Fruit fly (Drosophila melanogaster): ENCODE results near the gene CG15247.

DNA sequence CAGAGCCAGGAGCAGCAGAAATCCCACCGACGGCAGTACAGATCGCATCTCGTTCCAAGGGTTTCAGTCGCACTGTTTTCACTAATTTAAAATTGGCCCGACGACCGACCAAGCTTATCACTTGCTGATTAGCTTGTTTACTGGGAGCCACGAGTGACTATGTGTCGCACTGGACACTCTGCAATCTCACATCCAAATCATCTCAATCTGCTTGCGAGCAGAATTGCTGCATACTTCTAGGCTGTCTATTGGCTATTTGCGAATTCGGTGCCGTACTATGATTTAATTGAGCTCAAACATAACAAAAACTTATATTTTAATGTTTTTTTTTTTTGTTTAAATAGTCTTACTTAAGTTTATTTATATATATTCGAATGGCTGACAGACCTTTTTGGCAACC is 2.6 kb downstream of the CG15247 start, which contains the start of gene CG32695:
- no peak for TF ChIP-seq CG5204 (GFP tag; optimal IDR thresholded peaks at IDR 0.05)
- TF ChIP-seq pad (GFP tag; optimal IDR thresholded peaks at IDR 0.05): no peak
- no peak for TF ChIP-seq bab1 (GFP tag; optimal IDR thresholded peaks at IDR 0.05)
- no peak for TF ChIP-seq CG11617 (GFP tag; optimal IDR thresholded peaks at IDR 0.05)
- no peak for TF ChIP-seq ovo (GFP tag; optimal IDR thresholded peaks at IDR 0.05)
- TF ChIP-seq cic (GFP tag; optimal IDR thresholded peaks at IDR 0.05): no peak
- no peak for TF ChIP-seq kay (GFP tag; ENCODE audit: borderline replicate concordance)
- no peak for TF ChIP-seq CG33017 (tag; optimal IDR thresholded peaks at IDR 0.05)
- TF ChIP-seq Crg-1 (GFP tag; optimal IDR thresholded peaks at IDR 0.05): no peak
- TF ChIP-seq Hr96 (GFP tag; optimal IDR thresholded peaks at IDR 0.05): no peak
- no peak for TF ChIP-seq Clk (GFP tag; optimal IDR thresholded peaks at IDR 0.05)
- no peak for TF ChIP-seq CG14711 (tag; optimal IDR thresholded peaks at IDR 0.05)
- no peak for TF ChIP-seq tj (GFP tag; optimal IDR thresholded peaks at IDR 0.05)
